Worm (Caenorhabditis elegans) whole organism, L2 larva: ENCODE data around the gene txdc-17.
A peak's percentile ranks its signal among the peaks of the same experiment; 100 is the strongest.

Source experiments
- C34F6.9 ChIP-seq: fragments of 150-350 bp; optimal IDR thresholded peaks from 2 replicates; lab custom pipeline; 2014; ENCODE audit warnings: missing biosample characterization, missing genetic modification characterization
- F13H6.1 ChIP-seq: sonication (generic microtip); optimal IDR thresholded peaks from 2 replicates; lab custom pipeline; 2016; ENCODE audit warnings: missing genetic modification characterization, missing compliant biosample characterization
- R02D3.7 ChIP-seq: fragments of 150-350 bp; optimal IDR thresholded peaks from 2 replicates; lab custom pipeline; 2014; ENCODE audit warnings: missing biosample characterization, missing genetic modification characterization
- Y55F3AM.14 ChIP-seq: fragments of 200-800 bp; sonication (Bioruptor generic); optimal IDR thresholded peaks from 2 replicates; lab custom pipeline; 2018; ENCODE audit warnings: mild to moderate bottlenecking, missing genetic modification characterization, missing compliant biosample characterization
- ZK546.5 ChIP-seq: sonication (generic microtip); optimal IDR thresholded peaks from 2 replicates; lab custom pipeline; 2017; ENCODE audit warnings: missing biosample characterization, missing genetic modification characterization
- alr-1 ChIP-seq: fragments of 150-350 bp; optimal IDR thresholded peaks from 2 replicates; lab custom pipeline; 2014; ENCODE audit warnings: missing biosample characterization, missing genetic modification characterization
- aly-2 ChIP-seq: fragments of 150-350 bp; optimal IDR thresholded peaks from 2 replicates; lab custom pipeline; 2014; ENCODE audit warnings: missing biosample characterization, missing genetic modification characterization
- ama-1 ChIP-seq: fragments of 150-350 bp; optimal IDR thresholded peaks from 2 replicates; lab custom pipeline; 2018; ENCODE audit warnings: inconsistent platforms
- blmp-1 ChIP-seq: sonication (generic microtip); optimal IDR thresholded peaks from 2 replicates; lab custom pipeline; 2017; ENCODE audit warnings: missing genetic modification characterization, mild to moderate bottlenecking, missing compliant biosample characterization, antibody characterized with exemption, moderate library complexity; ENCODE audit not compliant: insufficient read depth
- ceh-16 ChIP-seq: fragments of 150-350 bp; optimal IDR thresholded peaks from 2 replicates; lab custom pipeline; 2014; ENCODE audit warnings: missing biosample characterization, missing genetic modification characterization
- ceh-82 ChIP-seq: fragments of 150-350 bp; optimal IDR thresholded peaks from 2 replicates; lab custom pipeline; 2014; ENCODE audit warnings: missing biosample characterization, missing genetic modification characterization
- crh-2 ChIP-seq: sonication (generic microtip); optimal IDR thresholded peaks from 2 replicates; lab custom pipeline; 2017; ENCODE audit warnings: missing biosample characterization, missing genetic modification characterization
- dmd-4 ChIP-seq: sonication (generic microtip); optimal IDR thresholded peaks from 2 replicates; lab custom pipeline; 2017; ENCODE audit warnings: missing biosample characterization, missing genetic modification characterization
- egl-27 ChIP-seq: sonication (generic microtip); optimal IDR thresholded peaks from 3 replicates; lab custom pipeline; 2017; ENCODE audit warnings: missing biosample characterization, missing genetic modification reagents, missing genetic modification characterization
- elt-1 ChIP-seq: fragments of 150-350 bp; optimal IDR thresholded peaks from 2 replicates; lab custom pipeline; 2014; ENCODE audit warnings: missing biosample characterization, missing genetic modification characterization
- elt-3 ChIP-seq: sonication (generic microtip); optimal IDR thresholded peaks from 2 replicates; lab custom pipeline; 2017; ENCODE audit warnings: missing biosample characterization, missing genetic modification characterization
- fos-1 ChIP-seq: fragments of 150-350 bp; optimal IDR thresholded peaks from 2 replicates; lab custom pipeline; 2014; ENCODE audit warnings: missing biosample characterization, missing genetic modification characterization
- gmeb-1 ChIP-seq: fragments of 150-350 bp; optimal IDR thresholded peaks from 2 replicates; lab custom pipeline; 2014; ENCODE audit warnings: missing biosample characterization, missing genetic modification characterization
- lin-11 ChIP-seq: fragments of 150-350 bp; sonication (generic microtip); optimal IDR thresholded peaks from 2 replicates; lab custom pipeline; 2014; ENCODE audit warnings: missing biosample characterization, missing genetic modification characterization, inconsistent platforms, mixed read lengths
- lin-13 ChIP-seq: fragments of 150-350 bp; optimal IDR thresholded peaks from 2 replicates; lab custom pipeline; 2014; ENCODE audit warnings: missing biosample characterization, missing genetic modification reagents, missing genetic modification characterization
- lin-39 ChIP-seq: fragments of 150-350 bp; optimal IDR thresholded peaks from 2 replicates; lab custom pipeline; 2014; ENCODE audit warnings: missing biosample characterization, missing genetic modification reagents, missing genetic modification characterization
- lsy-2 ChIP-seq, 2 experiments: fragments of 150-350 bp in 1 of 2; sonication (generic microtip) in 1 of 2; optimal IDR thresholded peaks; 2 replicates each; lab custom pipeline; 2014 to 2017; ENCODE audit warnings: missing biosample characterization in 2 of 2, missing genetic modification characterization in 2 of 2
- mab-5 ChIP-seq: fragments of 150-350 bp; optimal IDR thresholded peaks from 2 replicates; lab custom pipeline; 2014; ENCODE audit warnings: missing biosample characterization, missing genetic modification characterization
- mbf-1 ChIP-seq: sonication (generic microtip); optimal IDR thresholded peaks from 2 replicates; lab custom pipeline; 2017; ENCODE audit warnings: missing biosample characterization, missing genetic modification characterization
- mdl-1 ChIP-seq, 2 experiments: fragments of 150-350 bp in 1 of 2; sonication (generic microtip) in 1 of 2; optimal IDR thresholded peaks; 2 replicates each; lab custom pipeline; 2017; ENCODE audit warnings: missing biosample characterization in 2 of 2, missing genetic modification characterization in 2 of 2
- nhr-10 ChIP-seq: sonication (generic microtip); optimal IDR thresholded peaks from 2 replicates; lab custom pipeline; 2017; ENCODE audit warnings: missing biosample characterization, missing genetic modification characterization
- nhr-11 ChIP-seq: fragments of 150-350 bp; optimal IDR thresholded peaks from 2 replicates; lab custom pipeline; 2014; ENCODE audit warnings: missing biosample characterization, missing genetic modification characterization
- nhr-12 ChIP-seq: fragments of 150-350 bp; optimal IDR thresholded peaks from 2 replicates; lab custom pipeline; 2014; ENCODE audit warnings: missing biosample characterization, missing genetic modification characterization
- nhr-129 ChIP-seq: fragments of 150-350 bp; optimal IDR thresholded peaks from 2 replicates; lab custom pipeline; 2014; ENCODE audit warnings: missing biosample characterization, missing genetic modification characterization
- nhr-21 ChIP-seq: fragments of 150-350 bp; optimal IDR thresholded peaks from 2 replicates; lab custom pipeline; 2014; ENCODE audit warnings: missing biosample characterization, missing genetic modification characterization
- nhr-23 ChIP-seq: fragments of 150-350 bp; optimal IDR thresholded peaks from 2 replicates; lab custom pipeline; 2014; ENCODE audit warnings: missing biosample characterization, missing genetic modification reagents, missing genetic modification characterization
- nhr-237 ChIP-seq: fragments of 150-350 bp; optimal IDR thresholded peaks from 2 replicates; lab custom pipeline; 2014; ENCODE audit warnings: missing biosample characterization, missing genetic modification characterization
- nhr-25 ChIP-seq: fragments of 150-350 bp; sonication (generic microtip); optimal IDR thresholded peaks from 3 replicates; lab custom pipeline; 2014; ENCODE audit warnings: missing biosample characterization, missing genetic modification characterization
- nhr-6 ChIP-seq: fragments of 150-350 bp; optimal IDR thresholded peaks from 2 replicates; lab custom pipeline; 2014; ENCODE audit warnings: missing biosample characterization, missing genetic modification characterization
- nhr-77 ChIP-seq: fragments of 150-350 bp; optimal IDR thresholded peaks from 2 replicates; lab custom pipeline; 2014; ENCODE audit warnings: missing biosample characterization, missing genetic modification characterization
- peb-1 ChIP-seq: fragments of 150-350 bp; optimal IDR thresholded peaks from 2 replicates; lab custom pipeline; 2014; ENCODE audit warnings: missing biosample characterization, missing genetic modification characterization
- sem-4 ChIP-seq: fragments of 150-350 bp; optimal IDR thresholded peaks from 2 replicates; lab custom pipeline; 2014; ENCODE audit warnings: missing biosample characterization, missing genetic modification reagents, missing genetic modification characterization
- skn-1 ChIP-seq: sonication (generic microtip); optimal IDR thresholded peaks from 2 replicates; lab custom pipeline; 2017; ENCODE audit warnings: missing biosample characterization, missing genetic modification characterization
- sma-3 ChIP-seq: sonication (generic microtip); optimal IDR thresholded peaks from 2 replicates; lab custom pipeline; 2016; ENCODE audit warnings: missing genetic modification reagents, missing genetic modification characterization, missing compliant biosample characterization
- sma-9 ChIP-seq, 2 experiments: fragments of 150-350 bp in 1 of 2; sonication (generic microtip) in 1 of 2; optimal IDR thresholded peaks; 2 replicates each; lab custom pipeline; 2014 to 2016; ENCODE audit warnings: missing genetic modification characterization in 2 of 2, mild to moderate bottlenecking in 1 of 2, missing biosample characterization in 1 of 2, missing compliant biosample characterization in 1 of 2, missing genetic modification reagents in 1 of 2, moderate library complexity in 1 of 2
- snpc-4 ChIP-seq: fragments of 150-350 bp; optimal IDR thresholded peaks from 2 replicates; lab custom pipeline; 2014; ENCODE audit warnings: missing biosample characterization, missing genetic modification characterization
- unc-39 ChIP-seq: fragments of 150-350 bp; optimal IDR thresholded peaks from 2 replicates; lab custom pipeline; 2014; ENCODE audit warnings: missing biosample characterization, missing genetic modification characterization
- unc-55 ChIP-seq: fragments of 150-350 bp; sonication (generic microtip); optimal IDR thresholded peaks from 3 replicates; lab custom pipeline; 2014; ENCODE audit warnings: missing biosample characterization, missing genetic modification reagents, missing genetic modification characterization
- unc-62 ChIP-seq: fragments of 150-350 bp; optimal IDR thresholded peaks from 2 replicates; lab custom pipeline; 2014; ENCODE audit warnings: missing biosample characterization, missing genetic modification reagents, missing genetic modification characterization
- zag-1 ChIP-seq: fragments of 150-350 bp; optimal IDR thresholded peaks from 2 replicates; lab custom pipeline; 2014; ENCODE audit warnings: missing biosample characterization, missing genetic modification characterization
- ztf-1 ChIP-seq: fragments of 200-800 bp; sonication (Bioruptor generic); conservative IDR thresholded peaks from 2 replicates; pipeline ENCODE4 v1.3.6; 2022; ENCODE audit warnings: missing genetic modification characterization, missing compliant biosample characterization
- ztf-11 ChIP-seq: sonication (generic microtip); optimal IDR thresholded peaks from 2 replicates; lab custom pipeline; 2017; ENCODE audit warnings: missing biosample characterization, missing genetic modification characterization
- ztf-4 ChIP-seq: fragments of 150-350 bp; optimal IDR thresholded peaks from 2 replicates; lab custom pipeline; 2014; ENCODE audit warnings: missing biosample characterization, missing genetic modification characterization

Gene txdc-17

DNA sequence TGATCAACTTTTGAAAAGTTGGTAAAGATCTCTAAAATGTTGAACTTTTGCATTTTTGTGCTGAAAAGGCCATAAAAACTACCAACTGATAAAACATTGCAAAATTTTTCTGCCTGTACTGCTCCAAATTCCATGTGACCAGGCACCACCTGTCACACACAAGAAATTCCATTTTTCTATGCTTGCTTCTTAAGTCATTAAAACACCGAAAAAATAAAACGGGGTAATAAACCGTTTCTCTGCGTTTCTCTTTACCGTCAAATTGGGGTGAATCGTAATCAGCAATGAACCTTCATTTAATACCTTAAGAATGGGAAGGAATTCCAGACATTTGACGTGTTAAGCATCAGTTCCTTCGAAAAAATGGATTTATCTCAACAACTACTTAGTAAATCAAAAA is 35.8 kb downstream of the txdc-17 start:
- no peak for TF ChIP-seq nhr-11 (tag; lab: Kevin White, UChicago)
- TF ChIP-seq fos-1 (tag; lab: Kevin White, UChicago), result peak; percentile 77
- TF ChIP-seq lin-11 (tag; lab: Kevin White, UChicago), result no peak
- TF ChIP-seq ztf-4 (tag; lab: Kevin White, UChicago), result no peak
- no peak for TF ChIP-seq mdl-1 (tag; optimal IDR thresholded peaks at IDR 0.05; lab: Kevin White, UChicago)
- TF ChIP-seq blmp-1, result no peak
- no peak for TF ChIP-seq ZK546.5 (tag; lab: Kevin White, UChicago)
- no peak for TF ChIP-seq nhr-23
- no peak for TF ChIP-seq ztf-11 (tag; lab: Kevin White, UChicago)
- peak in 1 of 2 experiments; percentile 6 for TF ChIP-seq lsy-2 (tag; optimal IDR thresholded peaks at IDR 0.05; lab: Kevin White, UChicago)
- TF ChIP-seq sma-9 (GFP tag; optimal IDR thresholded peaks at IDR 0.05; lab: Kevin White, UChicago), result peak; percentile 75
- TF ChIP-seq sma-9 (tag; optimal IDR thresholded peaks at IDR 0.05; lab: Kevin White, UChicago), result no peak
- TF ChIP-seq elt-3 (tag; lab: Kevin White, UChicago), result no peak
- TF ChIP-seq F13H6.1 (tag; lab: Kevin White, UChicago), result peak; percentile 42
- peak; percentile 64 for TF ChIP-seq crh-2 (tag; lab: Kevin White, UChicago)
- TF ChIP-seq egl-27, result no peak

- TF ChIP-seq ztf-1 (GFP tag; lab: Robert Waterston, UW) (no peak), nhr-6 (no peak), aly-2 (tag; lab: Kevin White, UChicago) (no peak), fos-1 (tag; lab: Kevin White, UChicago) (peak; percentile 83), skn-1 (tag; lab: Kevin White, UChicago) (no peak), sma-9 (GFP tag; optimal IDR thresholded peaks at IDR 0.05; lab: Kevin White, UChicago) (peak; percentile 94), sma-9 (tag; optimal IDR thresholded peaks at IDR 0.05; lab: Kevin White, UChicago) (no peak), mab-5 (peak; percentile 15), nhr-21 (tag; lab: Kevin White, UChicago) (peak; percentile 85), dmd-4 (tag; lab: Kevin White, UChicago) (no peak), ztf-11 (tag; lab: Kevin White, UChicago) (no peak), nhr-23 (no peak), ama-1 (no peak), R02D3.7 (no peak), ceh-16 (tag; lab: Kevin White, UChicago) (peak; percentile 33), nhr-129 (tag; lab: Kevin White, UChicago) (peak; percentile 78), lsy-2 (tag; optimal IDR thresholded peaks at IDR 0.05; lab: Kevin White, UChicago) (peak in 1 of 2 experiments; percentile 60), zag-1 (tag; lab: Kevin White, UChicago) (no peak), nhr-237 (tag; lab: Kevin White, UChicago) (no peak), mdl-1 (tag; optimal IDR thresholded peaks at IDR 0.05; lab: Kevin White, UChicago) (peak; percentile 52 to 71), ztf-4 (tag; lab: Kevin White, UChicago) (no peak), alr-1 (no peak), lin-39 (tag; lab: Kevin White, UChicago) (peak; percentile 51), nhr-10 (tag; lab: Kevin White, UChicago) (no peak), nhr-12 (tag; lab: Kevin White, UChicago) (no peak), ceh-82 (tag; lab: Kevin White, UChicago) (no peak), gmeb-1 (tag; lab: Kevin White, UChicago) (peak; percentile 61), elt-3 (tag; lab: Kevin White, UChicago) (no peak), peb-1 (tag; lab: Kevin White, UChicago) (no peak), blmp-1 (peak; percentile 87), F13H6.1 (tag; lab: Kevin White, UChicago) (peak; percentile 71), C34F6.9 (tag; lab: Kevin White, UChicago) (peak; percentile 17), egl-27 (peak; percentile 69), lin-11 (tag; lab: Kevin White, UChicago) (no peak), unc-62 (no peak), snpc-4 (no peak), Y55F3AM.14 (peak; percentile 9), nhr-11 (tag; lab: Kevin White, UChicago) (no peak), crh-2 (tag; lab: Kevin White, UChicago) (peak; percentile 64), elt-1 (tag; lab: Kevin White, UChicago) (no peak), nhr-77 (tag; lab: Kevin White, UChicago) (no peak), ZK546.5 (tag; lab: Kevin White, UChicago) (no peak), sma-3 (GFP tag; lab: Kevin White, UChicago) (peak; percentile 92), sem-4 (peak; percentile 39), unc-39 (no peak), nhr-25 (tag; lab: Kevin White, UChicago) (peak; percentile 96), unc-55 (no peak), lin-13 (GFP tag; lab: Kevin White, UChicago) (peak; percentile 49), mbf-1 (no peak)
Measured at ce11 chrIII:2871817-2872216, 37.4 kb downstream of the txdc-17 start.
